Fruit fly (Drosophila melanogaster) whole organism, embryonic: ENCODE measurements around the gene RabGGTa.
A peak's percentile ranks its signal among the peaks of the same experiment; 100 is the strongest.

Source experiments
- B-H2 ChIP-seq: fragments of 200-800 bp; sonication (Bioruptor generic); optimal IDR thresholded peaks from 2 replicates; lab custom pipeline; 2018; ENCODE audit warnings: missing biosample characterization, mild to moderate bottlenecking, missing genetic modification characterization
- C15 ChIP-seq: fragments of 200-800 bp; sonication (Bioruptor generic); IDR thresholded peaks from 3 replicates; pipeline ENCODE4 v1.3.6; 2022; ENCODE audit warnings: missing biosample characterization, missing genetic modification characterization
- CG10321 ChIP-seq: fragments of 200-800 bp; sonication (Bioruptor generic); IDR thresholded peaks from 2 replicates; pipeline ENCODE4 v1.3.6; 2022; ENCODE audit warnings: missing biosample characterization, missing genetic modification characterization
- CG10979 ChIP-seq: fragments of 200-800 bp; sonication (Bioruptor generic); optimal IDR thresholded peaks from 2 replicates; lab custom pipeline; 2018; ENCODE audit warnings: missing biosample characterization, mild to moderate bottlenecking, missing genetic modification characterization, moderate library complexity
- CG12236 ChIP-seq: fragments of 200-800 bp; sonication (Bioruptor generic); optimal IDR thresholded peaks from 2 replicates; lab custom pipeline; 2016; ENCODE audit warnings: missing biosample characterization, missing genetic modification characterization
- CG14014 ChIP-seq: fragments of 200-800 bp; sonication (Bioruptor generic); IDR thresholded peaks from 2 replicates; pipeline ENCODE4 v1.3.6; 2022; ENCODE audit warnings: missing biosample characterization, missing genetic modification characterization
- CG15479 ChIP-seq: fragments of 200-800 bp; sonication (Bioruptor generic); optimal IDR thresholded peaks from 3 replicates; lab custom pipeline; 2019; ENCODE audit warnings: missing biosample characterization, mild to moderate bottlenecking, missing genetic modification characterization, moderate library complexity
- CG17328 ChIP-seq: fragments of 200-800 bp; sonication (Bioruptor generic); IDR thresholded peaks from 2 replicates; pipeline ENCODE4 v1.3.6; 2022; ENCODE audit warnings: missing biosample characterization, missing genetic modification characterization
- CG17385 ChIP-seq: fragments of 200-800 bp; sonication (Bioruptor generic); optimal IDR thresholded peaks from 3 replicates; lab custom pipeline; 2018; ENCODE audit warnings: missing biosample characterization, mild to moderate bottlenecking, missing genetic modification characterization
- CG1832 ChIP-seq: fragments of 200-800 bp; sonication (Bioruptor generic); optimal IDR thresholded peaks from 2 replicates; lab custom pipeline; 2017; ENCODE audit warnings: missing biosample characterization, mild to moderate bottlenecking, missing genetic modification characterization, inconsistent platforms
- CG18764 ChIP-seq: fragments of 200-800 bp; sonication (Bioruptor generic); optimal IDR thresholded peaks from 3 replicates; lab custom pipeline; 2016; ENCODE audit warnings: missing biosample characterization, missing genetic modification characterization
- CG2116 ChIP-seq: fragments of 200-800 bp; sonication (Bioruptor generic); optimal IDR thresholded peaks from 3 replicates; lab custom pipeline; 2018; ENCODE audit warnings: missing biosample characterization, mild to moderate bottlenecking, missing genetic modification characterization
- CG2120 ChIP-seq: fragments of 200-800 bp; sonication (Bioruptor generic); optimal IDR thresholded peaks from 3 replicates; lab custom pipeline; 2016; ENCODE audit warnings: missing biosample characterization, missing genetic modification characterization
- CG2202 ChIP-seq: fragments of 200-800 bp; sonication (Bioruptor generic); optimal IDR thresholded peaks from 2 replicates; lab custom pipeline; 2018; ENCODE audit warnings: missing biosample characterization, mild to moderate bottlenecking, missing genetic modification characterization
- CG30431 ChIP-seq: fragments of 200-800 bp; sonication (Bioruptor generic); optimal IDR thresholded peaks from 2 replicates; lab custom pipeline; 2017; ENCODE audit warnings: missing biosample characterization, missing genetic modification characterization
- CG8388 ChIP-seq: fragments of 200-800 bp; sonication (Bioruptor generic); optimal IDR thresholded peaks from 2 replicates; lab custom pipeline; 2019; ENCODE audit warnings: missing biosample characterization, mild to moderate bottlenecking, missing genetic modification characterization, moderate library complexity
- CG8478 ChIP-seq: fragments of >200 bp; optimal IDR thresholded peaks from 2 replicates; lab custom pipeline; 2018
- CkIIα-i1 ChIP-seq: fragments of 200-800 bp; sonication (Bioruptor generic); IDR thresholded peaks from 2 replicates; pipeline ENCODE4 v1.3.6; 2022; ENCODE audit warnings: missing biosample characterization, missing genetic modification characterization
- Drgx ChIP-seq: fragments of 200-800 bp; sonication (Bioruptor generic); IDR thresholded peaks from 2 replicates; pipeline ENCODE4 v1.3.6; 2022; ENCODE audit warnings: missing biosample characterization, missing genetic modification characterization
- E2f1 ChIP-seq: fragments of 200-800 bp; sonication (Bioruptor generic); IDR thresholded peaks from 2 replicates; pipeline ENCODE4 v1.3.6; 2022; ENCODE audit warnings: missing biosample characterization, missing genetic modification characterization
- Jarid2 ChIP-seq: fragments of 200-800 bp; sonication (Bioruptor generic); optimal IDR thresholded peaks from 3 replicates; lab custom pipeline; 2017; ENCODE audit warnings: mild to moderate bottlenecking, missing biosample characterization, missing genetic modification reagents, missing genetic modification characterization
- Mrtf ChIP-seq: fragments of 200-800 bp; sonication (Bioruptor generic); IDR thresholded peaks from 3 replicates; pipeline ENCODE4 v1.3.6; 2022; ENCODE audit warnings: missing biosample characterization, missing genetic modification characterization
- Pdp1 ChIP-seq, 2 experiments: fragments of 200-800 bp; sonication (Bioruptor generic); optimal IDR thresholded peaks; 3 replicates each; lab custom pipeline; 2016; ENCODE audit warnings: missing biosample characterization in 2 of 2, missing genetic modification characterization in 2 of 2, mild to moderate bottlenecking in 1 of 2, moderate library complexity in 1 of 2
- Rx ChIP-seq: fragments of 200-800 bp; sonication (Bioruptor generic); IDR thresholded peaks from 2 replicates; pipeline ENCODE4 v1.3.6; 2022; ENCODE audit warnings: missing biosample characterization, missing genetic modification characterization
- Vsx1 ChIP-seq: fragments of 200-800 bp; sonication (Bioruptor generic); optimal IDR thresholded peaks from 2 replicates; lab custom pipeline; 2017; ENCODE audit warnings: missing biosample characterization, mild to moderate bottlenecking, missing genetic modification characterization, missing genetic modification reagents
- ara ChIP-seq: fragments of 200-800 bp; sonication (Bioruptor generic); IDR thresholded peaks from 2 replicates; pipeline ENCODE4 v1.3.6; 2022; ENCODE audit warnings: missing biosample characterization, missing genetic modification characterization
- cwo ChIP-seq: fragments of 200-800 bp; sonication (Bioruptor generic); optimal IDR thresholded peaks from 3 replicates; lab custom pipeline; 2017; ENCODE audit warnings: missing biosample characterization, missing genetic modification characterization, mild to moderate bottlenecking, moderate library complexity, missing genetic modification reagents
- dan ChIP-seq: fragments of 200-800 bp; sonication (Bioruptor generic); IDR thresholded peaks from 2 replicates; pipeline ENCODE4 v1.3.6; 2022; ENCODE audit warnings: missing biosample characterization, missing genetic modification characterization
- dpn ChIP-seq, 2 experiments: fragments of 200-800 bp; sonication (Bioruptor generic); optimal IDR thresholded peaks; 3 replicates each; lab custom pipeline; 2016; ENCODE audit warnings: missing biosample characterization in 2 of 2, missing genetic modification characterization in 2 of 2
- gem ChIP-seq: fragments of 200-800 bp; sonication (Bioruptor generic); optimal IDR thresholded peaks from 2 replicates; lab custom pipeline; 2019; ENCODE audit warnings: missing biosample characterization, mild to moderate bottlenecking, missing genetic modification characterization, moderate library complexity
- hkb ChIP-seq, 2 experiments: fragments of 200-800 bp in 1 of 2; fragments of >200 bp in 1 of 2; sonication (Bioruptor generic) in 1 of 2; IDR thresholded peaks in 1 of 2; optimal IDR thresholded peaks in 1 of 2; 2 replicates each; pipeline versions ENCODE4 v1.3.6 to Lab custom; 2017 to 2022; ENCODE audit warnings: missing biosample characterization in 1 of 2, missing genetic modification characterization in 1 of 2
- inv ChIP-seq: fragments of 200-800 bp; sonication (Bioruptor generic); IDR thresholded peaks from 2 replicates; pipeline ENCODE4 v1.3.6; 2022; ENCODE audit warnings: missing biosample characterization, missing genetic modification characterization; ENCODE audit not compliant: partially characterized antibody
- mld ChIP-seq: fragments of 200-800 bp; sonication (Bioruptor generic); IDR thresholded peaks from 3 replicates; pipeline ENCODE4 v1.3.6; 2022; ENCODE audit warnings: missing biosample characterization, missing genetic modification characterization; ENCODE audit not compliant: partially characterized antibody
- pho ChIP-seq: fragments of 200-800 bp; sonication (Bioruptor generic); optimal IDR thresholded peaks from 2 replicates; lab custom pipeline; 2016; ENCODE audit warnings: missing biosample characterization, missing genetic modification characterization
- pros ChIP-seq: fragments of 200-800 bp; sonication (Bioruptor generic); optimal IDR thresholded peaks from 3 replicates; lab custom pipeline; 2019; ENCODE audit warnings: missing biosample characterization, mild to moderate bottlenecking, missing genetic modification characterization, moderate library complexity
- pzg ChIP-seq: fragments of 200-800 bp; sonication (Bioruptor generic); optimal IDR thresholded peaks from 3 replicates; lab custom pipeline; 2018; ENCODE audit warnings: missing biosample characterization, mild to moderate bottlenecking, missing genetic modification characterization, moderate library complexity
- rib ChIP-seq: fragments of 200-800 bp; sonication (Bioruptor generic); IDR thresholded peaks from 2 replicates; pipeline ENCODE4 v1.3.6; 2022; ENCODE audit warnings: missing biosample characterization, missing genetic modification characterization
- trh ChIP-seq: fragments of 200-800 bp; sonication (Bioruptor generic); optimal IDR thresholded peaks from 2 replicates; lab custom pipeline; 2016; ENCODE audit warnings: missing biosample characterization, missing genetic modification characterization
- vnd ChIP-seq: fragments of 200-800 bp; sonication (Bioruptor generic); IDR thresholded peaks from 3 replicates; pipeline ENCODE4 v1.3.6; 2022; ENCODE audit warnings: missing biosample characterization, missing genetic modification characterization; ENCODE audit not compliant: partially characterized antibody
- vvl ChIP-seq: fragments of 200-800 bp; sonication (Bioruptor generic); IDR thresholded peaks from 2 replicates; pipeline ENCODE4 v1.3.6; 2022; ENCODE audit warnings: missing biosample characterization, missing genetic modification characterization

Gene RabGGTa

DNA sequence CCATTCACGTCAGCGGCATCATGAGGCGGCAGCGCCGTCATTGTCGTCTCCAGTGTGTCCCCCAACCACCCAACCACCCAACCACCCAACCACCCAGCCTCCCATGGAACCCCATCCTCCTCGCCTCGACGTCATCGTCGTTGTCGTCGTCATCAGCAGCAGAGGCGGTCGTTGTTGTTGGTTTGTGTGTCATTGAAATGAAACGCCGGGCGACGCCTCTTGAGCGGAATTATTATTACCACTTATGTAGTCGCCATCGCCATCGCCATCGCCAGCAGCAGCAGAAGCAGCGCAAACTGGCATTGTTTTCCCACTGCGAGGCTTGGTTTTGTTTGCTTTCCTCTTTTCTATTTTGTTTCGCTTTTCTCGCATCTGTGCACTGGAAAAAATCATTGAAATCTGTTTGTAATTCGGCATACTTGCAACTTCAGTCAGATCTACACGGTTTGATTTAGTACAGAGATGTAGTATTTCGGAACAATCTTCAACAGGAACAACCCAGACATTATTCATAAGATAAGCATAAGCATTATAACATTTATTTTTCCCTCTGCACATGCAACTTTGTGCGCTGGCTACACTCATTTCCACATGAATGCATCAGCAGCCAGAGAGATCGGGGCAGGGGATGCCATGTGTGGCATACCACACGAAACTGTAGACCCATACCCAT, 14.9 kb upstream of the RabGGTa start (continued):
- TF ChIP-seq CG10321 (0 out of 2 replicates have a peak, but pooled peaks have one; percentile 6), vnd (GFP tag; lab: Robert Waterston, UW) (no peak), CG18764 (GFP tag; lab: Kevin White, UChicago) (peak; percentile 97), CG30431 (peak; percentile 99), vvl (GFP tag; lab: Robert Waterston, UW) (peak; percentile 98), CG14014 (GFP tag; lab: Robert Waterston, UW) (peak; percentile 77), gem (tag; lab: Kevin White, UChicago) (peak; percentile 98), pho (GFP tag; lab: Kevin White, UChicago) (peak; percentile 69), Drgx (GFP tag; lab: Robert Waterston, UW) (peak; percentile 97), E2f1 (peak; percentile 93), CG8388 (GFP tag; lab: Kevin White, UChicago) (peak; percentile 98), rib (GFP tag; lab: Robert Waterston, UW) (peak; percentile 74; the same call in 1 of the 2 replicates), CG17385 (peak; percentile 92), CG12236 (GFP tag; lab: Kevin White, UChicago) (peak; percentile 98), mld (GFP tag; lab: Robert Waterston, UW) (no peak), CG17328 (GFP tag; lab: Robert Waterston, UW) (peak; percentile 98), CG2116 (GFP tag; lab: Kevin White, UChicago) (peak; percentile 80), C15 (GFP tag; lab: Robert Waterston, UW) (peak; percentile 47; the same call in 1 of the 3 replicates), CG2120 (GFP tag; lab: Kevin White, UChicago) (peak; percentile 3), CkIIα-i1 (GFP tag; lab: Robert Waterston, UW) (no peak), pzg (GFP tag; lab: Kevin White, UChicago) (no peak), Pdp1 (GFP tag; optimal IDR thresholded peaks at IDR 0.05; lab: Kevin White, UChicago) (peak; percentile 96 to 97), dan (GFP tag; lab: Robert Waterston, UW) (peak; percentile 96), B-H2 (GFP tag; lab: Kevin White, UChicago) (no peak), trh (GFP tag; lab: Kevin White, UChicago) (peak; percentile 94), Vsx1 (GFP tag; lab: Kevin White, UChicago) (peak; percentile 90), Jarid2 (GFP tag; lab: Kevin White, UChicago) (peak; percentile 81), CG2202 (peak; percentile 99), pros (GFP tag; lab: Kevin White, UChicago) (peak; percentile 80), hkb (optimal IDR thresholded peaks at IDR 0.05; lab: Kevin White, UChicago) (no peak), hkb (GFP tag; IDR thresholded peaks at IDR 0.05; lab: Robert Waterston, UW) (peak; percentile 94), Mrtf (GFP tag; lab: Robert Waterston, UW) (peak; percentile 87), CG1832 (GFP tag; lab: Kevin White, UChicago) (no peak), ara (GFP tag; lab: Robert Waterston, UW) (peak; percentile 99), CG10979 (peak; percentile 100), Rx (GFP tag; lab: Robert Waterston, UW) (peak; percentile 96), dpn (GFP tag; optimal IDR thresholded peaks at IDR 0.05; lab: Kevin White, UChicago) (peak; percentile 96 to 98), CG15479 (GFP tag; lab: Kevin White, UChicago) (peak; percentile 81), CG8478 (lab: Kevin White, UChicago) (no peak), cwo (GFP tag; lab: Kevin White, UChicago) (peak; percentile 64), inv (GFP tag; lab: Robert Waterston, UW) (no peak)
